Worm (Caenorhabditis elegans): ENCODE results near the gene clec-1.

The clec-1 gene

DNA sequence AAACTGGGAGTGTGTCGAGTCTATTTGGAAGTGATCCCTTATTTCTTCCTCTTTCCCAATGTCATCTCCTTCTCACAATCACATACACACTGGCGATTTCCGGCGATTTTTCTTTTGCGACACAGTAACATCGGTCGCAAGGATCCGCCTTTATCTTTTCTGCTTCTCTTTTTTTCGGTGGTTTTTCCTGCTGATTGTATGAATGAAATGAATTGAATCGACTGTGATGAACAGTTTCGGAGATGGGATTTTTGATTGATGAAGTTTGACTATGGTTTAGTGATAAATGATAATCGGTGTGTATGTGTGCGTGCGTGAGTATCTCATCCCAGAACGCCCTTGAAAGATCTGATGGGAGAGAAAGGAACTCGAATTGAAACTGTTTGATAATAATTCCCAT, 1.2 kb downstream of the clec-1 start:
- TF ChIP-seq pax-1 (tag; optimal IDR thresholded peaks at IDR 0.05) (no peak), che-1 (tag; optimal IDR thresholded peaks at IDR 0.05) (no peak), unc-3 (GFP tag; conservative IDR thresholded peaks at IDR 0.05) (no peak), unc-3 (tag; optimal IDR thresholded peaks at IDR 0.05) (no peak), syd-9 (tag; optimal IDR thresholded peaks at IDR 0.05) (no peak), tbx-2 (tag; optimal IDR thresholded peaks at IDR 0.05) (no peak), gmeb-2 (tag; optimal IDR thresholded peaks at IDR 0.05) (no peak), odd-2 (tag; optimal IDR thresholded peaks at IDR 0.05) (no peak)

DNA sequence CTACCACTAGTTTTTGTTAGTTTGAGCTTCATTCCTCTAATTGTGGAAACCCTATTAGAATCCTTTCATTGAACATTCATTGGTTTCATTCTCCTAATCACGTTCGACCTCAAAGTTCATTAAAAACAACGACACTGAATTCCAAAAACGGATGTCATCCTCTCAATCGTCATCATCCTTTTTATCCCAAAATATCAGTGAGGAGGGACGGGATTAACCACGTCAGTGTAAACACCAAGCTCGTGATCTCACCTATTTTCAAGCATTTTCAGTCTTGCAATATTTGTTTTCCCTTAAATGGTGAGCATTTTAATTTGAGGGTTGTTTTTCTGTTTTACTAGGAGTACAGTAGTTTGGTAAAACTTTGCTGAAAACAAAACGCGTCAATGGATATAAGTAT, 4.5 kb downstream of the clec-1 start:
- TF ChIP-seq fkh-10 (GFP tag; optimal IDR thresholded peaks at IDR 0.05) (no peak), tbx-2 (tag; optimal IDR thresholded peaks at IDR 0.05) (no peak), lin-11 (tag; optimal IDR thresholded peaks at IDR 0.05) (no peak), dmd-4 (tag; optimal IDR thresholded peaks at IDR 0.05; ENCODE audit: borderline replicate concordance) (no peak), hlh-6 (tag; optimal IDR thresholded peaks at IDR 0.05) (no peak), pat-9 (tag; optimal IDR thresholded peaks at IDR 0.05) (no peak), madf-2 (tag; optimal IDR thresholded peaks at IDR 0.05) (no peak), elt-4 (tag; optimal IDR thresholded peaks at IDR 0.05) (no peak), ceh-24 (tag; optimal IDR thresholded peaks at IDR 0.05) (no peak), ahr-1 (tag; optimal IDR thresholded peaks at IDR 0.05) (no peak), K02D7.2 (tag; optimal IDR thresholded peaks at IDR 0.05) (no peak), odd-2 (tag; optimal IDR thresholded peaks at IDR 0.05) (no peak), unc-3 (GFP tag; conservative IDR thresholded peaks at IDR 0.05) (no peak), unc-3 (tag; optimal IDR thresholded peaks at IDR 0.05) (no peak), ztf-16 (tag; optimal IDR thresholded peaks at IDR 0.05) (no peak), ceh-6 (GFP tag; optimal IDR thresholded peaks at IDR 0.05) (no peak), T23F11.4 (GFP tag; optimal IDR thresholded peaks at IDR 0.05) (no peak)

DNA sequence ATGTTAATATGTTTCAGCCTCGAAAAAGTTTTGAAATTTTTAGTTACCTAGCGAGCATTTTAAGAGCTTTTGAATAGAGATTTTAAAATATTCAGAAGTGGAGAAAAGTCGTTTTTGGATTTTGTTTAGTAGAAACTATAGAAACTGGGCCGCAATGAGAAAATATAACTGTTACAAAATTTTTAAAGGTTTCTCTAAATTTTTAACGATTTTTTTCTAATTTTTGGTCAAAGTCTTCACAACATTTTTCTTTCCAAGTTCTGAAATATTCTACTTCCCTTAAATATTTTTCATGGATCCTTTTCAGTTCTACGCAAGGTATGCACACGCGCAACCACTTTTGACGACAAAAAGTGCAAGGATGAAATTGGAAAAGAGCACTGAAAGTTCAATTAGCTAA, 5.6 kb downstream of the clec-1 start, which contains the start of gene peli-1:
Gene peli-1, plus strand, starts transcription at position 301 of the 400 bp plus-strand sequence.
- no peak for TF ChIP-seq ahr-1 (tag; optimal IDR thresholded peaks at IDR 0.05)
- no peak for TF ChIP-seq hlh-8 (tag; optimal IDR thresholded peaks at IDR 0.05)
- no peak for TF ChIP-seq unc-42 (tag; optimal IDR thresholded peaks at IDR 0.05)
- TF ChIP-seq ama-1 (optimal IDR thresholded peaks at IDR 0.05): no peak
- no peak for TF ChIP-seq rnt-1 (tag; optimal IDR thresholded peaks at IDR 0.05)

DNA sequence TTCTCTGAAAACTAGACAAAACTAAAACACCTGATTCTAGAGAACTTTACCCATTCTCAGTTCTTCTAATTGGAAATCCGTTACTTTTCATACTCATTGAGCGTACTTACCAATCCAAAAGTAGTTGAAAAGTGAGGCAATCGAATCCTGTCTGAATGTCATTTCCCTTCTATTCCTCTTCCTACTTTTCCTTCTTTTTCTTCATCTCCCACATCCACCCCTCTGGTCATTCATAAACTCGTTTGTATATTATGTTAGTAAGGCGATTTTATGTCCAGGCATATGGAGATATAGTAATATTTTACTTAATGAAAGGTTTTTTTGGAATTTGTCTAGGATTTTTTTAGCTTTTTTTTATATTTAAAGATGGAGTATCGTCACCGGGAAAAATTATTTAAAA, 8.4 kb downstream of the clec-1 start:
- peak; percentile 56 for TF ChIP-seq unc-42 (tag; optimal IDR thresholded peaks at IDR 0.05)
- no peak for TF ChIP-seq fkh-10 (GFP tag; optimal IDR thresholded peaks at IDR 0.05)

DNA sequence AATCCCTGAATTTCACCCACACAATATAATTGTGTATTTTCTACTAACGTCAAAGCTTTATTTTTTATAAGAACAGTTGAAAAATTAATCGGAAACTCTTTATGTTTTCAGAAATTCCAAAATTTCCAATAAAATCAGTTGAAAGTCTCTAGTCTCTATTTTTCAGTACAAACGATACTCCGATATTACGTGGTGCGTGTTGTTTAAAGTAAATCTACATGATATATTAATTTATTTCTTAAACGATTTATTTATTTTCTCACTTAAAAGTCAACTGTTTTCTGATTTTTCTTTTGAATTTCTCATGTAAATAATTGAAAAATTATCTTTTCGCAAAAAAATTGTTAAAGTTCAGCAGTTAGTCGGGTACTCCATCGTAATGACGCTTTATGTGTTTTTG, 12.2 kb downstream of the clec-1 start:
- TF ChIP-seq fax-1 (tag; optimal IDR thresholded peaks at IDR 0.05) (no peak), hlh-8 (tag; optimal IDR thresholded peaks at IDR 0.05) (no peak), unc-42 (tag; optimal IDR thresholded peaks at IDR 0.05) (peak; percentile 21)

- TF ChIP-seq K02D7.2 (tag; optimal IDR thresholded peaks at IDR 0.05) (no peak), ceh-22 (tag; optimal IDR thresholded peaks at IDR 0.05) (no peak), elt-2 (tag; optimal IDR thresholded peaks at IDR 0.05) (peak; percentile 82)
These were observed 12.7 kb downstream of the clec-1 start, which contains the start of gene gcst-1 for ce11 chrV:5712652-5713051. TSS of gene gcst-1 (plus strand) at chrV:5712928.

- TF ChIP-seq dve-1 (tag; optimal IDR thresholded peaks at IDR 0.05) (no peak), pros-1 (tag; optimal IDR thresholded peaks at IDR 0.05) (no peak), ceh-30 (tag; optimal IDR thresholded peaks at IDR 0.05) (no peak)
These were observed 13.6 kb downstream of the clec-1 start for ce11 chrV:5713510-5713909.
